Worm (Caenorhabditis elegans) whole organism, late embryonic: ENCODE data around the gene gpa-2.

Source experiments
- ama-1 ChIP-seq: fragments of 150-350 bp; optimal IDR thresholded peaks from 2 replicates; lab custom pipeline; 2014
- ceh-2 ChIP-seq: sonication (generic microtip); optimal IDR thresholded peaks from 2 replicates; lab custom pipeline; 2016; ENCODE audit warnings: missing genotype, missing genetic modification characterization, missing compliant biosample characterization
- ceh-6 ChIP-seq: fragments of 200-800 bp; sonication (Bioruptor generic); optimal IDR thresholded peaks from 2 replicates; lab custom pipeline; 2018; ENCODE audit warnings: mild to moderate bottlenecking, missing genetic modification characterization, missing compliant biosample characterization
- ceh-9 ChIP-seq: sonication (generic microtip); optimal IDR thresholded peaks from 2 replicates; lab custom pipeline; 2016; ENCODE audit warnings: mild to moderate bottlenecking, missing genetic modification characterization, inconsistent platforms, missing compliant biosample characterization
- dmd-4 ChIP-seq: sonication (generic microtip); optimal IDR thresholded peaks from 2 replicates; lab custom pipeline; 2016; ENCODE audit warnings: borderline replicate concordance, missing genetic modification characterization, missing compliant biosample characterization
- elt-2 ChIP-seq: sonication (generic microtip); optimal IDR thresholded peaks from 2 replicates; lab custom pipeline; 2016; ENCODE audit warnings: missing genetic modification reagents, missing genetic modification characterization, missing compliant biosample characterization
- hlh-30 ChIP-seq: sonication (generic microtip); optimal IDR thresholded peaks from 2 replicates; lab custom pipeline; 2017; ENCODE audit warnings: antibody characterized with exemption, missing genetic modification characterization, missing compliant biosample characterization; ENCODE audit not compliant: insufficient read depth
- pha-4 ChIP-seq: fragments of 150-350 bp; optimal IDR thresholded peaks from 2 replicates; lab custom pipeline; 2018; ENCODE audit warnings: missing biosample characterization, missing genetic modification reagents, missing genetic modification characterization
- ref-2 ChIP-seq: sonication (generic microtip); optimal IDR thresholded peaks from 2 replicates; lab custom pipeline; 2016; ENCODE audit warnings: missing genetic modification characterization, missing compliant biosample characterization
- rnt-1 ChIP-seq: sonication (generic microtip); optimal IDR thresholded peaks from 2 replicates; lab custom pipeline; 2016; ENCODE audit warnings: missing genetic modification characterization, missing compliant biosample characterization
- tbx-2 ChIP-seq: sonication (generic microtip); optimal IDR thresholded peaks from 2 replicates; lab custom pipeline; 2016; ENCODE audit warnings: missing genetic modification characterization, missing compliant biosample characterization

DNA sequence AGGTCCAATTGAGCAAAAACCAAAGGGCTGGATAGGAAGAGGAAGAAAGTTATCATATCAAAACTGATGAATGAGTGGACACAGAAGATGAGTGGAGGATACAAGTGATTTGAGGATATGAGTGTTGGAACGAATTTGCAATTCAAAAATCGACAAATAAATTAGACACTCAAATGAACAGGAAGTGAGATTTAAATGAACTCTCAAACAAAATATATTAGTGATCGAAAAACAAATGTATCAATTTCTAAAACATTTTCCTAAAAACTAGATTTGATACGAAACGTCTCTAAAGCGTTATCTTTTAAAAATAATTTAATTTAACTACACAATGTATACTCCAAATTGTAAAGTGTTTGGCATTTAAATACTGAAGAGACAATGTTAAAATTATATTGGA lies 4.6 kb downstream of the gpa-2 start, which contains the start of gene F38E1.10:
- TF ChIP-seq ceh-6 (no peak), ama-1 (lab: Kevin White, UChicago) (no peak), elt-2 (tag; lab: Kevin White, UChicago) (no peak), tbx-2 (tag; lab: Kevin White, UChicago) (no peak), rnt-1 (tag; lab: Kevin White, UChicago) (no peak), dmd-4 (no peak), pha-4 (tag; lab: Kevin White, UChicago) (no peak), hlh-30 (tag; lab: Kevin White, UChicago) (no peak), ref-2 (tag; lab: Kevin White, UChicago) (no peak), ceh-2 (tag; lab: Kevin White, UChicago) (no peak), ceh-9 (tag; lab: Kevin White, UChicago) (no peak)
